Fruit fly (Drosophila melanogaster) whole organism, embryonic: Measurements from ENCODE around the gene CG10116.

ENCODE experiments used
- Bteb2 ChIP-seq: fragments of 200-800 bp; sonication (Bioruptor generic); optimal IDR thresholded peaks from 2 replicates; lab custom pipeline; 2016; ENCODE audit warnings: missing biosample characterization, missing genetic modification characterization
- CG11247 ChIP-seq: fragments of 200-800 bp; sonication (Bioruptor generic); IDR thresholded peaks from 2 replicates; pipeline ENCODE4 v1.3.6; 2022; ENCODE audit warnings: missing biosample characterization, missing genetic modification characterization
- CG12659 ChIP-seq: fragments of 200-800 bp; sonication (Bioruptor generic); optimal IDR thresholded peaks from 3 replicates; lab custom pipeline; 2017; ENCODE audit warnings: mild to moderate bottlenecking, missing biosample characterization, missing genetic modification reagents, missing genetic modification characterization
- CG12744 ChIP-seq: fragments of 200-800 bp; sonication (Bioruptor generic); optimal IDR thresholded peaks from 2 replicates; lab custom pipeline; 2016; ENCODE audit warnings: missing biosample characterization, missing genetic modification characterization
- CG14014 ChIP-seq: fragments of 200-800 bp; sonication (Bioruptor generic); IDR thresholded peaks from 2 replicates; pipeline ENCODE4 v1.3.6; 2022; ENCODE audit warnings: missing biosample characterization, missing genetic modification characterization
- CG14710 ChIP-seq: fragments of 200-800 bp; sonication (Bioruptor generic); optimal IDR thresholded peaks from 3 replicates; lab custom pipeline; 2019; ENCODE audit warnings: missing biosample characterization, mild to moderate bottlenecking, missing genetic modification characterization, moderate library complexity
- CG15269 ChIP-seq: fragments of 200-800 bp; sonication (Bioruptor generic); optimal IDR thresholded peaks from 2 replicates; lab custom pipeline; 2018; ENCODE audit warnings: missing biosample characterization, mild to moderate bottlenecking, missing genetic modification characterization, moderate library complexity
- CG1529 ChIP-seq: fragments of 200-800 bp; sonication (Bioruptor generic); optimal IDR thresholded peaks from 3 replicates; lab custom pipeline; 2018; ENCODE audit warnings: missing biosample characterization, missing genetic modification characterization
- CG16815 ChIP-seq: fragments of 200-800 bp; sonication (Bioruptor generic); optimal IDR thresholded peaks from 3 replicates; lab custom pipeline; 2017; ENCODE audit warnings: missing biosample characterization, mild to moderate bottlenecking, missing genetic modification characterization
- CG17802 ChIP-seq: fragments of 200-800 bp; sonication (Bioruptor generic); optimal IDR thresholded peaks from 2 replicates; lab custom pipeline; 2018; ENCODE audit warnings: missing biosample characterization, mild to moderate bottlenecking, missing genetic modification characterization, moderate library complexity
- CG30431 ChIP-seq: fragments of 200-800 bp; sonication (Bioruptor generic); optimal IDR thresholded peaks from 2 replicates; lab custom pipeline; 2017; ENCODE audit warnings: missing biosample characterization, missing genetic modification characterization
- CG3838 ChIP-seq: fragments of 200-800 bp; sonication (Bioruptor generic); optimal IDR thresholded peaks from 3 replicates; lab custom pipeline; 2016; ENCODE audit warnings: missing biosample characterization, missing genetic modification characterization
- CG4820 ChIP-seq: fragments of 200-800 bp; sonication (Bioruptor generic); optimal IDR thresholded peaks from 3 replicates; lab custom pipeline; 2016; ENCODE audit warnings: missing biosample characterization, missing genetic modification characterization
- CG6272 ChIP-seq: fragments of 200-800 bp; sonication (Bioruptor generic); IDR thresholded peaks from 2 replicates; pipeline ENCODE4 v1.3.6; 2022; ENCODE audit warnings: missing biosample characterization, missing genetic modification characterization
- CG7372 ChIP-seq: fragments of 200-800 bp; sonication (Bioruptor generic); IDR thresholded peaks from 2 replicates; pipeline ENCODE4 v1.3.6; 2022; ENCODE audit warnings: missing biosample characterization, missing genetic modification characterization
- CG8089 ChIP-seq: fragments of 200-800 bp; sonication (Bioruptor generic); optimal IDR thresholded peaks from 3 replicates; lab custom pipeline; 2016; ENCODE audit warnings: missing biosample characterization, missing genetic modification characterization
- CG9876 ChIP-seq: fragments of 200-800 bp; sonication (Bioruptor generic); optimal IDR thresholded peaks from 2 replicates; lab custom pipeline; 2016; ENCODE audit warnings: missing biosample characterization, missing genetic modification characterization
- Chrac-16 ChIP-seq: fragments of 200-800 bp; sonication (Bioruptor generic); optimal IDR thresholded peaks from 3 replicates; lab custom pipeline; 2016; ENCODE audit warnings: missing biosample characterization, missing genetic modification characterization
- CrebB ChIP-seq: fragments of 200-800 bp; sonication (Bioruptor generic); optimal IDR thresholded peaks from 3 replicates; lab custom pipeline; 2018; ENCODE audit warnings: missing biosample characterization, mild to moderate bottlenecking, missing genetic modification characterization
- Dip2 ChIP-seq: fragments of 200-800 bp; sonication (Bioruptor generic); IDR thresholded peaks from 2 replicates; pipeline ENCODE4 v1.3.6; 2022; ENCODE audit warnings: missing biosample characterization, missing genetic modification characterization
- Doc2 ChIP-seq: fragments of 200-800 bp; sonication (Bioruptor generic); IDR thresholded peaks from 2 replicates; pipeline ENCODE4 v1.3.6; 2022; ENCODE audit warnings: missing biosample characterization, missing genetic modification characterization
- E2f2 ChIP-seq: fragments of 200-800 bp; sonication (Bioruptor generic); IDR thresholded peaks from 2 replicates; pipeline ENCODE4 v1.3.6; 2022; ENCODE audit warnings: missing biosample characterization, missing genetic modification characterization
- Ets97D ChIP-seq: fragments of 200-800 bp; sonication (Bioruptor generic); optimal IDR thresholded peaks from 3 replicates; lab custom pipeline; 2016; ENCODE audit warnings: missing biosample characterization, missing genetic modification characterization
- Hmx ChIP-seq: fragments of 200-800 bp; sonication (Bioruptor generic); optimal IDR thresholded peaks from 2 replicates; lab custom pipeline; 2016; ENCODE audit warnings: missing biosample characterization, missing genetic modification characterization
- Lhr ChIP-seq: fragments of 200-800 bp; sonication (Bioruptor generic); optimal IDR thresholded peaks from 3 replicates; lab custom pipeline; 2017; ENCODE audit warnings: mild to moderate bottlenecking, missing biosample characterization, missing genetic modification reagents, missing genetic modification characterization
- Lim3 ChIP-seq: fragments of 200-800 bp; sonication (Bioruptor generic); IDR thresholded peaks from 2 replicates; pipeline ENCODE4 v1.3.6; 2022; ENCODE audit warnings: missing biosample characterization, missing genetic modification characterization
- Myb ChIP-seq: fragments of 200-800 bp; sonication (Bioruptor generic); optimal IDR thresholded peaks from 2 replicates; lab custom pipeline; 2016; ENCODE audit warnings: missing biosample characterization, missing genetic modification characterization
- NC2α ChIP-seq: fragments of 200-800 bp; sonication (Bioruptor generic); optimal IDR thresholded peaks from 2 replicates; lab custom pipeline; 2016; ENCODE audit warnings: missing biosample characterization, missing genetic modification characterization
- Pdp1 ChIP-seq, 2 experiments: fragments of 200-800 bp; sonication (Bioruptor generic); optimal IDR thresholded peaks; 3 replicates each; lab custom pipeline; 2016; ENCODE audit warnings: missing biosample characterization in 2 of 2, missing genetic modification characterization in 2 of 2, mild to moderate bottlenecking in 1 of 2, moderate library complexity in 1 of 2
- Poxn ChIP-seq: fragments of 200-800 bp; sonication (Bioruptor generic); IDR thresholded peaks from 2 replicates; pipeline ENCODE4 v1.3.6; 2022; ENCODE audit warnings: missing biosample characterization, missing genetic modification characterization
- Ravus ChIP-seq: fragments of 200-800 bp; sonication (Bioruptor generic); IDR thresholded peaks from 2 replicates; pipeline ENCODE4 v1.3.6; 2022; ENCODE audit warnings: missing biosample characterization, missing genetic modification characterization
- Rfx ChIP-seq: fragments of 200-800 bp; sonication (Bioruptor generic); IDR thresholded peaks from 2 replicates; pipeline ENCODE4 v1.3.6; 2022; ENCODE audit warnings: missing biosample characterization, missing genetic modification characterization
- Stat92E ChIP-seq, 3 experiments: fragments of >200 bp in 2 of 3; fragments of 200-800 bp in 1 of 3; sonication (Bioruptor generic) in 1 of 3; optimal IDR thresholded peaks; 2 replicates each; lab custom pipeline; 2017 to 2019; ENCODE audit warnings: missing biosample characterization in 3 of 3, missing genetic modification characterization in 3 of 3, mild to moderate bottlenecking in 1 of 3, moderate library complexity in 1 of 3
- aop ChIP-seq: fragments of 200-800 bp; sonication (Bioruptor generic); IDR thresholded peaks from 2 replicates; pipeline ENCODE4 v1.3.6; 2022; ENCODE audit warnings: missing biosample characterization, missing genetic modification characterization
- cas ChIP-seq: fragments of 200-800 bp; sonication (Bioruptor generic); IDR thresholded peaks from 2 replicates; pipeline ENCODE4 v1.3.6; 2022; ENCODE audit warnings: missing biosample characterization, missing genetic modification characterization
- croc ChIP-seq: fragments of 200-800 bp; sonication (Bioruptor generic); conservative IDR thresholded peaks from 3 replicates; pipeline ENCODE4 v1.3.6; 2022; ENCODE audit warnings: missing biosample characterization, missing genetic modification characterization
- dan ChIP-seq: fragments of 200-800 bp; sonication (Bioruptor generic); IDR thresholded peaks from 2 replicates; pipeline ENCODE4 v1.3.6; 2022; ENCODE audit warnings: missing biosample characterization, missing genetic modification characterization
- dpn ChIP-seq, 2 experiments: fragments of 200-800 bp; sonication (Bioruptor generic); optimal IDR thresholded peaks; 3 replicates each; lab custom pipeline; 2016; ENCODE audit warnings: missing biosample characterization in 2 of 2, missing genetic modification characterization in 2 of 2
- ems ChIP-seq: fragments of 200-800 bp; sonication (Bioruptor generic); optimal IDR thresholded peaks from 3 replicates; lab custom pipeline; 2016; ENCODE audit warnings: missing biosample characterization, missing genetic modification characterization
- ewg ChIP-seq: fragments of 200-800 bp; sonication (Bioruptor generic); optimal IDR thresholded peaks from 3 replicates; lab custom pipeline; 2017; ENCODE audit warnings: mild to moderate bottlenecking, missing biosample characterization, missing genetic modification reagents, missing genetic modification characterization
- fd102C ChIP-seq: fragments of 200-800 bp; sonication (Bioruptor generic); optimal IDR thresholded peaks from 2 replicates; lab custom pipeline; 2018; ENCODE audit warnings: missing biosample characterization, mild to moderate bottlenecking, missing genetic modification characterization, moderate library complexity
- fu2 ChIP-seq: fragments of 200-800 bp; sonication (Bioruptor generic); optimal IDR thresholded peaks from 2 replicates; lab custom pipeline; 2016; ENCODE audit warnings: missing biosample characterization, missing genetic modification characterization
- gcm2 ChIP-seq: fragments of 200-800 bp; sonication (Bioruptor generic); optimal IDR thresholded peaks from 2 replicates; lab custom pipeline; 2016; ENCODE audit warnings: missing biosample characterization, missing genetic modification characterization
- gro ChIP-seq: fragments of 200-800 bp; sonication (Bioruptor generic); optimal IDR thresholded peaks from 2 replicates; lab custom pipeline; 2016; ENCODE audit warnings: missing biosample characterization, missing genetic modification characterization
- gt ChIP-seq: fragments of 200-800 bp; sonication (Bioruptor generic); IDR thresholded peaks from 2 replicates; pipeline ENCODE4 v1.3.6; 2022; ENCODE audit warnings: missing biosample characterization, missing genetic modification characterization
- h ChIP-seq: fragments of >200 bp; optimal IDR thresholded peaks from 2 replicates; lab custom pipeline; 2017
- kay ChIP-seq: fragments of 200-800 bp; sonication (Bioruptor generic); optimal IDR thresholded peaks from 2 replicates; lab custom pipeline; 2016; ENCODE audit warnings: missing biosample characterization, missing genetic modification characterization
- lmd ChIP-seq: fragments of 200-800 bp; sonication (Bioruptor generic); IDR thresholded peaks from 2 replicates; pipeline ENCODE4 v1.3.6; 2022; ENCODE audit warnings: missing biosample characterization, missing genetic modification characterization
- psq ChIP-seq: fragments of 200-800 bp; sonication (Bioruptor generic); optimal IDR thresholded peaks from 2 replicates; lab custom pipeline; 2017; ENCODE audit warnings: missing biosample characterization, missing genetic modification characterization
- rib ChIP-seq: fragments of 200-800 bp; sonication (Bioruptor generic); IDR thresholded peaks from 2 replicates; pipeline ENCODE4 v1.3.6; 2022; ENCODE audit warnings: missing biosample characterization, missing genetic modification characterization
- slbo ChIP-seq: fragments of 200-800 bp; sonication (Bioruptor generic); IDR thresholded peaks from 2 replicates; pipeline ENCODE4 v1.3.6; 2022; ENCODE audit warnings: missing biosample characterization, missing genetic modification characterization
- vnd ChIP-seq: fragments of 200-800 bp; sonication (Bioruptor generic); IDR thresholded peaks from 3 replicates; pipeline ENCODE4 v1.3.6; 2022; ENCODE audit warnings: missing biosample characterization, missing genetic modification characterization; ENCODE audit not compliant: partially characterized antibody
- zfh1 ChIP-seq: fragments of 200-800 bp; sonication (Bioruptor generic); IDR thresholded peaks from 3 replicates; pipeline ENCODE4 v1.3.6; 2022; ENCODE audit warnings: missing biosample characterization, missing genetic modification characterization

Gene CG10116

DNA sequence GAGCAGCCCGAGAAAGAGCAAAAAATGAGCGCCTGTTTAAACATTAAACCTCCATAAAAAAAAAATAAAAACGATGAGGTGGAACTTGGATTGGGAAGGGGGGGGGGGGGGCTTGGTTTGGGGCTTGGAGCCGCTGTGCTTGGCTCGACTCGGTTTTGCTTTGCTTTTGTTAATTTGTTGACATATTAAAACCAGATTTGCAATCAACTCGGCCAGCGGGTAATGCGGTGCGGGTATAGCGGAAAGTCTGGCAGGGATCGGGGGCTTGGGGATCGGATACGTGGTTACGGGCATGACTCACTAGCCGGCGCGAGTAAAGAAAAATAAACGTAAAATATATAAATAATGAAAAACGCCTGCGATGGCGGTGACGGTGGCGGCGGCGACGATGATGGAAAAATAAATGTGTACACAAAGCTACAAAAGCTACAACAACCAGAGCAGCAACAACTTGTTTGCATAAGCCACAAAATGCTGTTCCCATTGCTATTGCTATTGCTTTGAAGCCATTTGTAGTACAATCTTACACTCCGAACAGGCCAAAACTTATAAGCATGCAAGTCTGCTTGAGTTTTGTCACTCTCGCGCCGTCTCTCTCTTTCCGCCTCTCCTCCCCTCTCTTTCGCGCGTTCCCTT lies 40.8 kb upstream of the CG10116 start (continued):
- no peak for TF ChIP-seq vnd (GFP tag; lab: Robert Waterston, UW)
- TF ChIP-seq ems (GFP tag; lab: Kevin White, UChicago): no peak
- no peak for TF ChIP-seq CG14710 (tag; lab: Kevin White, UChicago)
- no peak for TF ChIP-seq CG16815 (GFP tag; lab: Kevin White, UChicago)
- TF ChIP-seq NC2α (GFP tag; lab: Kevin White, UChicago): no peak
- no peak for TF ChIP-seq zfh1 (GFP tag; lab: Robert Waterston, UW)
- peak; percentile 30 for TF ChIP-seq kay
- TF ChIP-seq Stat92E (GFP tag; optimal IDR thresholded peaks at IDR 0.05; lab: Kevin White, UChicago): no peak
- TF ChIP-seq Ravus: no peak
- no peak for TF ChIP-seq Bteb2 (GFP tag; lab: Kevin White, UChicago)
- no peak for TF ChIP-seq Chrac-16 (GFP tag; lab: Kevin White, UChicago)
- no peak for TF ChIP-seq Ets97D (GFP tag; lab: Kevin White, UChicago)
- TF ChIP-seq CG15269 (tag; lab: Kevin White, UChicago): no peak
- TF ChIP-seq ewg (GFP tag; lab: Kevin White, UChicago): no peak
- TF ChIP-seq CG1529: no peak
- no peak for TF ChIP-seq CG8089 (GFP tag; lab: Kevin White, UChicago)
- TF ChIP-seq Lim3: no peak
- no peak for TF ChIP-seq Doc2
- no peak for TF ChIP-seq CG4820 (GFP tag; lab: Kevin White, UChicago)
- no peak for TF ChIP-seq gro (GFP tag; lab: Kevin White, UChicago)
- peak in 1 of 2 experiments; percentile 46 for TF ChIP-seq Pdp1 (GFP tag; optimal IDR thresholded peaks at IDR 0.05; lab: Kevin White, UChicago)
- TF ChIP-seq E2f2 (GFP tag; lab: Robert Waterston, UW): peak; percentile 13; the same call in 1 of the 2 replicates
- TF ChIP-seq CG12659 (GFP tag; lab: Kevin White, UChicago): no peak
- TF ChIP-seq gt (GFP tag; lab: Robert Waterston, UW): no peak
- TF ChIP-seq aop (GFP tag; lab: Robert Waterston, UW): no peak
- TF ChIP-seq CrebB (tag; lab: Kevin White, UChicago): no peak
- no peak for TF ChIP-seq slbo (GFP tag; lab: Robert Waterston, UW)
- no peak for TF ChIP-seq Lhr
- TF ChIP-seq lmd (GFP tag; lab: Robert Waterston, UW): no peak
- no peak for TF ChIP-seq Rfx
- TF ChIP-seq CG30431 (GFP tag; lab: Kevin White, UChicago): no peak
- no peak for TF ChIP-seq rib (GFP tag; lab: Robert Waterston, UW)
- no peak for TF ChIP-seq CG7372 (GFP tag; lab: Robert Waterston, UW)
- no peak for TF ChIP-seq gcm2 (GFP tag; lab: Kevin White, UChicago)
- TF ChIP-seq CG6272 (GFP tag; lab: Robert Waterston, UW): no peak
- TF ChIP-seq Dip2: no peak
- no peak for TF ChIP-seq CG12744
- TF ChIP-seq CG9876: no peak
- no peak for TF ChIP-seq fu2 (GFP tag; lab: Kevin White, UChicago)
- TF ChIP-seq fd102C (GFP tag; lab: Kevin White, UChicago): no peak
- no peak for TF ChIP-seq dpn (GFP tag; optimal IDR thresholded peaks at IDR 0.05; lab: Kevin White, UChicago)
- no peak for TF ChIP-seq CG17802 (tag; lab: Kevin White, UChicago)
- no peak for TF ChIP-seq Hmx (GFP tag; lab: Kevin White, UChicago)
- no peak for TF ChIP-seq croc (GFP tag; lab: Robert Waterston, UW)
- no peak for TF ChIP-seq Myb (GFP tag; lab: Kevin White, UChicago)
- no peak for TF ChIP-seq psq (GFP tag; lab: Kevin White, UChicago)
- TF ChIP-seq CG11247 (GFP tag; lab: Robert Waterston, UW): no peak
- TF ChIP-seq CG14014 (GFP tag; lab: Robert Waterston, UW): no peak
- TF ChIP-seq dan (GFP tag; lab: Robert Waterston, UW): no peak
- no peak for TF ChIP-seq cas
- no peak for TF ChIP-seq h
- TF ChIP-seq CG3838: no peak
- no peak for TF ChIP-seq Poxn (GFP tag; lab: Robert Waterston, UW)
